Worm (Caenorhabditis elegans) whole organism, L1 larva: ENCODE measurements around the gene Y66D12A.10.

Source experiments
- C16A3.4 ChIP-seq: fragments of 150-350 bp; optimal IDR thresholded peaks from 2 replicates; lab custom pipeline; 2014; ENCODE audit warnings: missing biosample characterization, missing genetic modification characterization
- F16B12.6 ChIP-seq: fragments of 150-350 bp; optimal IDR thresholded peaks from 2 replicates; lab custom pipeline; 2014; ENCODE audit warnings: missing biosample characterization, missing genetic modification characterization
- ama-1 ChIP-seq: fragments of 150-350 bp; optimal IDR thresholded peaks from 2 replicates; lab custom pipeline; 2014
- blmp-1 ChIP-seq: fragments of 150-350 bp; optimal IDR thresholded peaks from 2 replicates; lab custom pipeline; 2014; ENCODE audit warnings: missing biosample characterization, missing genetic modification characterization
- ceh-63 ChIP-seq: fragments of 200-800 bp; sonication (Bioruptor generic); optimal IDR thresholded peaks from 2 replicates; lab custom pipeline; 2018; ENCODE audit warnings: mild to moderate bottlenecking, missing genetic modification characterization, missing compliant biosample characterization
- dpl-1 ChIP-seq, 3 experiments: fragments of 150-350 bp in 2 of 3; sonication (generic microtip) in 1 of 3; optimal IDR thresholded peaks; 2 replicates each; lab custom pipeline; 2014 to 2017; ENCODE audit warnings: missing biosample characterization in 3 of 3, missing genetic modification characterization in 3 of 3, missing genetic modification reagents in 3 of 3
- dsc-1 ChIP-seq: sonication (generic microtip); optimal IDR thresholded peaks from 2 replicates; lab custom pipeline; 2016; ENCODE audit warnings: mild to moderate bottlenecking, missing genetic modification characterization, missing compliant biosample characterization
- efl-3 ChIP-seq: fragments of 200-800 bp; sonication (Bioruptor generic); optimal IDR thresholded peaks from 2 replicates; lab custom pipeline; 2018; ENCODE audit warnings: mild to moderate bottlenecking, missing genetic modification characterization, missing compliant biosample characterization
- egl-13 ChIP-seq: sonication (generic microtip); optimal IDR thresholded peaks from 2 replicates; lab custom pipeline; 2016; ENCODE audit warnings: missing genotype, missing genetic modification reagents, missing genetic modification characterization, missing compliant biosample characterization
- egl-27 ChIP-seq, 2 experiments: fragments of 150-350 bp in 1 of 2; sonication (generic microtip); optimal IDR thresholded peaks; 3 replicates each; lab custom pipeline; 2017 to 2018; ENCODE audit warnings: missing biosample characterization in 2 of 2, missing genetic modification characterization in 2 of 2, missing genetic modification reagents in 2 of 2
- elt-2 ChIP-seq: sonication (generic microtip); optimal IDR thresholded peaks from 2 replicates; lab custom pipeline; 2016; ENCODE audit warnings: missing genetic modification characterization, mild to moderate bottlenecking, inconsistent platforms, missing compliant biosample characterization, missing genetic modification reagents
- elt-3 ChIP-seq, 6 experiments: fragments of 150-350 bp in 1 of 6; sonication (generic microtip); optimal IDR thresholded peaks; 2 replicates each; lab custom pipeline; 2017 to 2018; ENCODE audit warnings: missing biosample characterization in 6 of 6, missing genetic modification characterization in 6 of 6, inconsistent platforms in 1 of 6
- ets-5 ChIP-seq: fragments of 200-800 bp; sonication (Bioruptor generic); IDR thresholded peaks from 2 replicates; pipeline ENCODE4 v1.3.6; 2022; ENCODE audit warnings: missing genetic modification characterization, missing compliant biosample characterization
- fkh-4 ChIP-seq: sonication (generic microtip); optimal IDR thresholded peaks from 2 replicates; lab custom pipeline; 2016; ENCODE audit warnings: missing compliant biosample characterization, missing genetic modification characterization, borderline replicate concordance
- grh-1 ChIP-seq: fragments of 200-800 bp; sonication (Bioruptor generic); IDR thresholded peaks from 2 replicates; pipeline ENCODE4 v1.3.6; 2022; ENCODE audit warnings: missing genetic modification reagents, missing genetic modification characterization, missing compliant biosample characterization
- hlh-17 ChIP-seq: fragments of 200-800 bp; sonication (Bioruptor generic); optimal IDR thresholded peaks from 2 replicates; lab custom pipeline; 2018; ENCODE audit warnings: missing genetic modification characterization, mild to moderate bottlenecking, missing compliant biosample characterization, moderate library complexity, borderline replicate concordance
- irx-1 ChIP-seq: sonication (generic microtip); optimal IDR thresholded peaks from 2 replicates; lab custom pipeline; 2016; ENCODE audit warnings: missing genetic modification characterization, missing compliant biosample characterization
- jun-1 ChIP-seq: fragments of 150-350 bp; optimal IDR thresholded peaks from 2 replicates; lab custom pipeline; 2014; ENCODE audit warnings: missing biosample characterization, missing genetic modification reagents, missing genetic modification characterization
- lin-14 ChIP-seq: fragments of 200-800 bp; sonication (Bioruptor generic); optimal IDR thresholded peaks from 2 replicates; lab custom pipeline; 2018; ENCODE audit warnings: mild to moderate bottlenecking, missing genetic modification characterization, moderate library complexity, missing compliant biosample characterization
- lin-35 ChIP-seq, 2 experiments: fragments of 150-350 bp; optimal IDR thresholded peaks; 2 replicates each; lab custom pipeline; 2014; ENCODE audit warnings: missing biosample characterization in 2 of 2, missing genetic modification characterization in 2 of 2, missing genetic modification reagents in 2 of 2
- lin-39 ChIP-seq: fragments of 150-350 bp; optimal IDR thresholded peaks from 2 replicates; lab custom pipeline; 2014; ENCODE audit warnings: missing biosample characterization, missing genetic modification reagents, missing genetic modification characterization
- lsy-2 ChIP-seq, 2 experiments: fragments of 150-350 bp; optimal IDR thresholded peaks; 2 replicates each; lab custom pipeline; 2014; ENCODE audit warnings: missing biosample characterization in 2 of 2, missing genetic modification characterization in 2 of 2
- mab-9 ChIP-seq: fragments of 200-800 bp; sonication (Bioruptor generic); IDR thresholded peaks from 2 replicates; pipeline ENCODE4 v1.3.6; 2022; ENCODE audit warnings: missing genetic modification reagents, missing genetic modification characterization, missing compliant biosample characterization
- mdl-1 ChIP-seq, 2 experiments: fragments of 150-350 bp; optimal IDR thresholded peaks; 2 replicates each; lab custom pipeline; 2014 to 2017; ENCODE audit warnings: missing biosample characterization in 2 of 2, missing genetic modification characterization in 2 of 2, inconsistent platforms in 1 of 2
- mef-2 ChIP-seq: fragments of 150-350 bp; optimal IDR thresholded peaks from 2 replicates; lab custom pipeline; 2014; ENCODE audit warnings: missing biosample characterization, missing genetic modification characterization
- mep-1 ChIP-seq: fragments of 150-350 bp; optimal IDR thresholded peaks from 2 replicates; lab custom pipeline; 2014; ENCODE audit warnings: missing biosample characterization, missing genetic modification characterization
- nhr-11 ChIP-seq: fragments of 150-350 bp; optimal IDR thresholded peaks from 2 replicates; lab custom pipeline; 2014; ENCODE audit warnings: missing biosample characterization, missing genetic modification characterization
- nhr-12 ChIP-seq: sonication (generic microtip); optimal IDR thresholded peaks from 2 replicates; lab custom pipeline; 2017; ENCODE audit warnings: missing biosample characterization, missing genetic modification characterization
- nhr-20 ChIP-seq: sonication (generic microtip); optimal IDR thresholded peaks from 2 replicates; lab custom pipeline; 2016; ENCODE audit warnings: mild to moderate bottlenecking, missing genetic modification characterization, missing compliant biosample characterization
- nhr-237 ChIP-seq: fragments of 150-350 bp; optimal IDR thresholded peaks from 2 replicates; lab custom pipeline; 2014; ENCODE audit warnings: missing biosample characterization, missing genetic modification characterization
- nhr-28 ChIP-seq: fragments of 150-350 bp; optimal IDR thresholded peaks from 2 replicates; lab custom pipeline; 2014; ENCODE audit warnings: missing biosample characterization, missing genetic modification characterization
- nhr-47 ChIP-seq: sonication (generic microtip); optimal IDR thresholded peaks from 2 replicates; lab custom pipeline; 2016; ENCODE audit warnings: mild to moderate bottlenecking, missing genetic modification characterization, moderate library complexity, missing compliant biosample characterization
- nhr-71 ChIP-seq: sonication (generic microtip); optimal IDR thresholded peaks from 2 replicates; lab custom pipeline; 2016; ENCODE audit warnings: mild to moderate bottlenecking, missing genetic modification characterization, moderate library complexity, missing compliant biosample characterization
- nhr-84 ChIP-seq: sonication (generic microtip); optimal IDR thresholded peaks from 2 replicates; lab custom pipeline; 2017; ENCODE audit warnings: missing biosample characterization, missing genetic modification characterization
- nhr-85 ChIP-seq: sonication (generic microtip); peaks from one replicate; lab custom pipeline; 2016; ENCODE audit warnings: missing genetic modification characterization, inconsistent platforms, missing compliant biosample characterization
- nhr-90 ChIP-seq: sonication (generic microtip); optimal IDR thresholded peaks from 2 replicates; lab custom pipeline; 2016; ENCODE audit warnings: mild to moderate bottlenecking, missing genetic modification characterization, missing compliant biosample characterization; ENCODE audit not compliant: poor library complexity
- pqm-1 ChIP-seq: sonication (generic microtip); optimal IDR thresholded peaks from 3 replicates; lab custom pipeline; 2017; ENCODE audit warnings: missing biosample characterization, missing genetic modification characterization
- rnt-1 ChIP-seq: sonication (generic microtip); optimal IDR thresholded peaks from 2 replicates; lab custom pipeline; 2016; ENCODE audit warnings: mild to moderate bottlenecking, missing genetic modification characterization, moderate library complexity, missing compliant biosample characterization
- skn-1 ChIP-seq: fragments of 150-350 bp; optimal IDR thresholded peaks from 2 replicates; lab custom pipeline; 2014; ENCODE audit warnings: missing biosample characterization, missing genetic modification characterization
- snpc-4 ChIP-seq: fragments of 150-350 bp; optimal IDR thresholded peaks from 2 replicates; lab custom pipeline; 2014; ENCODE audit warnings: missing biosample characterization, missing genetic modification characterization
- snu-23 ChIP-seq: sonication (generic microtip); optimal IDR thresholded peaks from 2 replicates; lab custom pipeline; 2016; ENCODE audit warnings: missing genetic modification characterization, missing compliant biosample characterization
- sox-4 ChIP-seq: sonication (generic microtip); optimal IDR thresholded peaks from 2 replicates; lab custom pipeline; 2016; ENCODE audit warnings: missing genetic modification characterization, missing compliant biosample characterization
- swsn-7 ChIP-seq: sonication (generic microtip); optimal IDR thresholded peaks from 2 replicates; lab custom pipeline; 2016; ENCODE audit warnings: missing genetic modification characterization, missing compliant biosample characterization
- tlp-1 ChIP-seq: fragments of 150-350 bp; optimal IDR thresholded peaks from 2 replicates; lab custom pipeline; 2014; ENCODE audit warnings: missing biosample characterization, missing genetic modification characterization
- unc-30 ChIP-seq: sonication (generic microtip); optimal IDR thresholded peaks from 2 replicates; lab custom pipeline; 2017; ENCODE audit warnings: missing biosample characterization, missing genetic modification characterization
- unc-62 ChIP-seq: fragments of 150-350 bp; optimal IDR thresholded peaks from 2 replicates; lab custom pipeline; 2014; ENCODE audit warnings: missing biosample characterization, missing genetic modification reagents, missing genetic modification characterization
- vab-15 ChIP-seq: sonication (generic microtip); optimal IDR thresholded peaks from 2 replicates; lab custom pipeline; 2017; ENCODE audit warnings: missing genotype, mild to moderate bottlenecking, missing genetic modification characterization, missing compliant biosample characterization
- zag-1 ChIP-seq: fragments of 150-350 bp; optimal IDR thresholded peaks from 2 replicates; lab custom pipeline; 2014; ENCODE audit warnings: missing biosample characterization, missing genetic modification characterization
- zip-4 ChIP-seq: fragments of 200-800 bp; sonication (Bioruptor generic); optimal IDR thresholded peaks from 2 replicates; lab custom pipeline; 2018; ENCODE audit warnings: mild to moderate bottlenecking, missing genetic modification characterization, moderate library complexity, missing compliant biosample characterization
- ztf-11 ChIP-seq, 2 experiments: sonication (generic microtip); optimal IDR thresholded peaks; 2 replicates each; lab custom pipeline; 2016 to 2017; ENCODE audit warnings: missing genetic modification characterization in 2 of 2, missing biosample characterization in 1 of 2, missing compliant biosample characterization in 1 of 2

Y66D12A.10 gene

ce11 chrIII:11554701-11555111, 11.0 kb upstream of the Y66D12A.10 start (continued):
- no peak for TF ChIP-seq efl-3 (GFP tag; lab: Kevin White, UChicago)
- TF ChIP-seq nhr-90 = peak; percentile 67
- TF ChIP-seq dpl-1 (GFP tag; optimal IDR thresholded peaks at IDR 0.05; lab: Kevin White, UChicago) = peak in 1 of 3 experiments; percentile 12
- TF ChIP-seq lin-35 (GFP tag; optimal IDR thresholded peaks at IDR 0.05; lab: Kevin White, UChicago) = peak; percentile 15 to 57
- TF ChIP-seq snu-23 (GFP tag; lab: Kevin White, UChicago) = peak; percentile 64

ce11 chrIII:11556860-11557259, 8.8 kb upstream of the Y66D12A.10 start:
- no peak for TF ChIP-seq mab-9
- no peak for TF ChIP-seq mdl-1 (tag; optimal IDR thresholded peaks at IDR 0.05; lab: Kevin White, UChicago)
- TF ChIP-seq blmp-1 = peak; percentile 36
- TF ChIP-seq egl-13 = no peak
- no peak for TF ChIP-seq unc-30 (tag; lab: Kevin White, UChicago)
- TF ChIP-seq snu-23 (GFP tag; lab: Kevin White, UChicago) = peak; percentile 12
- no peak for TF ChIP-seq nhr-84 (tag; lab: Kevin White, UChicago)
- TF ChIP-seq snpc-4 (tag; lab: Kevin White, UChicago) = no peak
- TF ChIP-seq jun-1 = no peak
- no peak for TF ChIP-seq ceh-63
- no peak for TF ChIP-seq egl-27 (tag; optimal IDR thresholded peaks at IDR 0.05; lab: Kevin White, UChicago)
- TF ChIP-seq dsc-1 (tag; lab: Kevin White, UChicago) = no peak
- TF ChIP-seq elt-3 (tag; optimal IDR thresholded peaks at IDR 0.05; lab: Kevin White, UChicago) = peak in 3 of 6 experiments; percentile 14 to 45 (median 26)
- TF ChIP-seq nhr-85 = peak; percentile 70
- no peak for TF ChIP-seq rnt-1 (tag; lab: Kevin White, UChicago)
- TF ChIP-seq skn-1 (tag; lab: Kevin White, UChicago) = peak; percentile 56
- TF ChIP-seq lin-14 (GFP tag; lab: Kevin White, UChicago) = peak; percentile 50
- no peak for TF ChIP-seq tlp-1
- peak in 1 of 2 experiments; percentile 57 for TF ChIP-seq lsy-2 (tag; optimal IDR thresholded peaks at IDR 0.05; lab: Kevin White, UChicago)
- no peak for TF ChIP-seq ama-1 (lab: Kevin White, UChicago)
- no peak for TF ChIP-seq fkh-4 (tag; lab: Kevin White, UChicago)
- no peak for TF ChIP-seq elt-2
- TF ChIP-seq irx-1 (tag; lab: Kevin White, UChicago) = no peak
- TF ChIP-seq mef-2 (tag; lab: Kevin White, UChicago) = no peak
- peak; percentile 65 for TF ChIP-seq grh-1 (GFP tag; lab: Robert Waterston, UW)
- TF ChIP-seq sox-4 (tag; lab: Kevin White, UChicago) = no peak
- peak; percentile 20 for TF ChIP-seq nhr-20 (tag; lab: Kevin White, UChicago)
- peak; percentile 19 for TF ChIP-seq nhr-47 (tag; lab: Kevin White, UChicago)
- no peak for TF ChIP-seq efl-3 (GFP tag; lab: Kevin White, UChicago)
- TF ChIP-seq dpl-1 (GFP tag; optimal IDR thresholded peaks at IDR 0.05; lab: Kevin White, UChicago) = peak; percentile 2 to 44 (median 26)
- no peak for TF ChIP-seq ztf-11 (tag; optimal IDR thresholded peaks at IDR 0.05; lab: Kevin White, UChicago)
- TF ChIP-seq zip-4 = no peak
- TF ChIP-seq nhr-90 = peak; percentile 0
- no peak for TF ChIP-seq nhr-12
- TF ChIP-seq nhr-237 (tag; lab: Kevin White, UChicago) = no peak
- peak; percentile 19 for TF ChIP-seq swsn-7 (tag; lab: Kevin White, UChicago)
- TF ChIP-seq nhr-11 = no peak
- TF ChIP-seq unc-62 = no peak
- no peak for TF ChIP-seq zag-1 (tag; lab: Kevin White, UChicago)
- peak in 1 of 2 experiments; percentile 31 for TF ChIP-seq lin-35 (GFP tag; optimal IDR thresholded peaks at IDR 0.05; lab: Kevin White, UChicago)
- TF ChIP-seq C16A3.4 (tag; lab: Kevin White, UChicago) = peak; percentile 21
- no peak for TF ChIP-seq lin-39 (tag; lab: Kevin White, UChicago)
- no peak for TF ChIP-seq pqm-1
- no peak for TF ChIP-seq vab-15 (tag; lab: Kevin White, UChicago)
- TF ChIP-seq F16B12.6 (tag; lab: Kevin White, UChicago) = no peak
- no peak for TF ChIP-seq ets-5 (GFP tag; lab: Robert Waterston, UW)
- TF ChIP-seq hlh-17 = no peak
- peak; percentile 17 for TF ChIP-seq nhr-71 (tag; lab: Kevin White, UChicago)
- no peak for TF ChIP-seq mep-1 (tag; lab: Kevin White, UChicago)
- no peak for TF ChIP-seq nhr-28 (tag; lab: Kevin White, UChicago)
